Fruit fly (Drosophila melanogaster) whole organism, embryonic: ENCODE results near the gene CG4593.
A peak's percentile ranks its signal among the peaks of the same experiment; 100 is the strongest.

Source experiments
- Ada2b ChIP-seq: fragments of 200-800 bp; sonication (Bioruptor generic); IDR thresholded peaks from 2 replicates; pipeline ENCODE4 v1.3.6; 2022; ENCODE audit warnings: missing biosample characterization, missing genetic modification characterization
- B-H1 ChIP-seq: fragments of 200-800 bp; sonication (Bioruptor generic); IDR thresholded peaks from 3 replicates; pipeline ENCODE4 v1.3.6; 2022; ENCODE audit warnings: missing biosample characterization, missing genetic modification characterization
- CG10366 ChIP-seq: fragments of 200-800 bp; sonication (Bioruptor generic); IDR thresholded peaks from 2 replicates; pipeline ENCODE4 v1.3.6; 2022; ENCODE audit warnings: missing biosample characterization, missing genetic modification characterization
- CG10543 ChIP-seq: fragments of 200-800 bp; sonication (Bioruptor generic); optimal IDR thresholded peaks from 3 replicates; lab custom pipeline; 2017; ENCODE audit warnings: missing biosample characterization, mild to moderate bottlenecking, missing genetic modification characterization, moderate library complexity
- CG10565 ChIP-seq: fragments of 200-800 bp; sonication (Bioruptor generic); optimal IDR thresholded peaks from 3 replicates; lab custom pipeline; 2016; ENCODE audit warnings: missing biosample characterization, mild to moderate bottlenecking, missing genetic modification characterization
- CG10654 ChIP-seq: fragments of 200-800 bp; sonication (Bioruptor generic); optimal IDR thresholded peaks from 2 replicates; lab custom pipeline; 2016; ENCODE audit warnings: missing biosample characterization, missing genetic modification characterization
- CG11085 ChIP-seq: fragments of 200-800 bp; sonication (Bioruptor generic); IDR thresholded peaks from 2 replicates; pipeline ENCODE4 v1.3.6; 2022; ENCODE audit warnings: missing biosample characterization, missing genetic modification characterization
- CG12104 ChIP-seq: fragments of 200-800 bp; sonication (Bioruptor generic); optimal IDR thresholded peaks from 3 replicates; lab custom pipeline; 2016; ENCODE audit warnings: missing biosample characterization, missing genetic modification characterization
- CG12299 ChIP-seq: fragments of 200-800 bp; sonication (Bioruptor generic); optimal IDR thresholded peaks from 2 replicates; lab custom pipeline; 2018; ENCODE audit warnings: missing biosample characterization, mild to moderate bottlenecking, missing genetic modification characterization
- CG12391 ChIP-seq: fragments of 200-800 bp; sonication (Bioruptor generic); optimal IDR thresholded peaks from 3 replicates; lab custom pipeline; 2018; ENCODE audit warnings: missing biosample characterization, mild to moderate bottlenecking, missing genetic modification characterization, moderate library complexity
- CG13287 ChIP-seq: fragments of 200-800 bp; sonication (Bioruptor generic); IDR thresholded peaks from 2 replicates; pipeline ENCODE4 v1.3.6; 2022; ENCODE audit warnings: missing biosample characterization, missing genetic modification characterization; ENCODE audit not compliant: partially characterized antibody
- CG13296 ChIP-seq: fragments of 200-800 bp; sonication (Bioruptor generic); optimal IDR thresholded peaks from 3 replicates; lab custom pipeline; 2018; ENCODE audit warnings: missing biosample characterization, mild to moderate bottlenecking, missing genetic modification characterization
- CG13894 ChIP-seq: fragments of 200-800 bp; sonication (Bioruptor generic); optimal IDR thresholded peaks from 3 replicates; lab custom pipeline; 2018; ENCODE audit warnings: missing biosample characterization, mild to moderate bottlenecking, missing genetic modification characterization, moderate library complexity
- CG14965 ChIP-seq: fragments of 200-800 bp; sonication (Bioruptor generic); optimal IDR thresholded peaks from 2 replicates; lab custom pipeline; 2016; ENCODE audit warnings: missing biosample characterization, missing genetic modification characterization, borderline replicate concordance
- CG17361 ChIP-seq: fragments of 200-800 bp; sonication (Bioruptor generic); IDR thresholded peaks from 3 replicates; pipeline ENCODE4 v1.3.6; 2022; ENCODE audit warnings: missing biosample characterization, missing genetic modification characterization
- CG17612 ChIP-seq: fragments of 200-800 bp; sonication (Bioruptor generic); IDR thresholded peaks from 2 replicates; pipeline ENCODE4 v1.3.6; 2022; ENCODE audit warnings: missing biosample characterization, missing genetic modification characterization
- CG1832 ChIP-seq: fragments of 200-800 bp; sonication (Bioruptor generic); optimal IDR thresholded peaks from 2 replicates; lab custom pipeline; 2017; ENCODE audit warnings: missing biosample characterization, mild to moderate bottlenecking, missing genetic modification characterization, inconsistent platforms
- CG34224 ChIP-seq: fragments of 200-800 bp; sonication (Bioruptor generic); IDR thresholded peaks from 3 replicates; pipeline ENCODE4 v1.3.6; 2022; ENCODE audit warnings: missing biosample characterization, missing genetic modification characterization; ENCODE audit not compliant: partially characterized antibody
- CG3726 ChIP-seq: fragments of 200-800 bp; sonication (Bioruptor generic); IDR thresholded peaks from 3 replicates; pipeline ENCODE4, ENCODE4 v1.3.6; 2022; ENCODE audit warnings: missing biosample characterization, missing genetic modification characterization
- CG4707 ChIP-seq: fragments of 200-800 bp; sonication (Bioruptor generic); optimal IDR thresholded peaks from 2 replicates; lab custom pipeline; 2018; ENCODE audit warnings: missing biosample characterization, mild to moderate bottlenecking, missing genetic modification characterization, moderate library complexity
- CG4730 ChIP-seq: fragments of 200-800 bp; sonication (Bioruptor generic); IDR thresholded peaks from 2 replicates; pipeline ENCODE4 v1.3.6; 2022; ENCODE audit warnings: missing biosample characterization, missing genetic modification characterization
- CG6272 ChIP-seq: fragments of 200-800 bp; sonication (Bioruptor generic); IDR thresholded peaks from 2 replicates; pipeline ENCODE4 v1.3.6; 2022; ENCODE audit warnings: missing biosample characterization, missing genetic modification characterization
- CG6765 ChIP-seq: fragments of 200-800 bp; sonication (Bioruptor generic); optimal IDR thresholded peaks from 3 replicates; lab custom pipeline; 2017; ENCODE audit warnings: missing biosample characterization, mild to moderate bottlenecking, missing genetic modification characterization
- CG6791 ChIP-seq: fragments of 200-800 bp; sonication (Bioruptor generic); IDR thresholded peaks from 3 replicates; pipeline ENCODE4 v1.3.6; 2022; ENCODE audit warnings: missing biosample characterization, missing genetic modification characterization; ENCODE audit not compliant: partially characterized antibody
- CG9609 ChIP-seq: fragments of 200-800 bp; sonication (Bioruptor generic); optimal IDR thresholded peaks from 3 replicates; lab custom pipeline; 2016; ENCODE audit warnings: missing biosample characterization, missing genetic modification characterization
- CG9817 ChIP-seq: fragments of 200-800 bp; sonication (Bioruptor generic); optimal IDR thresholded peaks from 2 replicates; lab custom pipeline; 2018; ENCODE audit warnings: missing biosample characterization, mild to moderate bottlenecking, missing genetic modification characterization, moderate library complexity
- CkIIα-i1 ChIP-seq: fragments of 200-800 bp; sonication (Bioruptor generic); IDR thresholded peaks from 2 replicates; pipeline ENCODE4 v1.3.6; 2022; ENCODE audit warnings: missing biosample characterization, missing genetic modification characterization
- Doc3 ChIP-seq: fragments of 200-800 bp; sonication (Bioruptor generic); IDR thresholded peaks from 3 replicates; pipeline ENCODE4 v1.3.6; 2022; ENCODE audit warnings: missing biosample characterization, missing genetic modification characterization; ENCODE audit not compliant: partially characterized antibody
- Eip74EF ChIP-seq, 2 experiments: fragments of 200-800 bp in 1 of 2; fragments of >200 bp in 1 of 2; sonication (Bioruptor generic) in 1 of 2; optimal IDR thresholded peaks; 2 replicates each; lab custom pipeline; 2017 to 2019; ENCODE audit warnings: missing biosample characterization in 2 of 2, missing genetic modification characterization in 2 of 2, mild to moderate bottlenecking in 1 of 2, moderate library complexity in 1 of 2
- GATAe ChIP-seq: fragments of 200-800 bp; sonication (Bioruptor generic); conservative IDR thresholded peaks from 2 replicates; pipeline ENCODE4 v1.3.6; 2022; ENCODE audit warnings: missing biosample characterization, missing genetic modification characterization
- Hr3 ChIP-seq: fragments of 200-800 bp; sonication (Bioruptor generic); optimal IDR thresholded peaks from 3 replicates; lab custom pipeline; 2016; ENCODE audit warnings: missing biosample characterization, missing genetic modification characterization
- MBD-R2 ChIP-seq: fragments of 200-800 bp; sonication (Bioruptor generic); IDR thresholded peaks from 2 replicates; pipeline ENCODE4 v1.3.6; 2022; ENCODE audit warnings: missing biosample characterization, missing genetic modification characterization
- Optix ChIP-seq: fragments of 200-800 bp; sonication (Bioruptor generic); IDR thresholded peaks from 3 replicates; pipeline ENCODE4 v1.3.6; 2022; ENCODE audit warnings: missing biosample characterization, missing genetic modification characterization
- Ptx1 ChIP-seq: fragments of 200-800 bp; sonication (Bioruptor generic); IDR thresholded peaks from 2 replicates; pipeline ENCODE4 v1.3.6; 2022; ENCODE audit warnings: missing biosample characterization, missing genetic modification characterization
- Scr ChIP-seq: fragments of 200-800 bp; sonication (Bioruptor generic); IDR thresholded peaks from 2 replicates; pipeline ENCODE4 v1.3.6; 2022; ENCODE audit warnings: missing biosample characterization, missing genetic modification characterization; ENCODE audit not compliant: partially characterized antibody
- Sox100B ChIP-seq: fragments of 200-800 bp; sonication (Bioruptor generic); optimal IDR thresholded peaks from 3 replicates; lab custom pipeline; 2018; ENCODE audit warnings: missing biosample characterization, mild to moderate bottlenecking, missing genetic modification characterization
- Taf1 ChIP-seq: fragments of 200-800 bp; sonication (Bioruptor generic); IDR thresholded peaks from 2 replicates; pipeline ENCODE4 v1.3.6; 2022; ENCODE audit warnings: missing biosample characterization, missing genetic modification characterization
- YL-1 ChIP-seq: fragments of 200-800 bp; sonication (Bioruptor generic); optimal IDR thresholded peaks from 3 replicates; lab custom pipeline; 2017; ENCODE audit warnings: missing biosample characterization, mild to moderate bottlenecking, missing genetic modification characterization
- dati ChIP-seq: fragments of 200-800 bp; sonication (Bioruptor generic); IDR thresholded peaks from 2 replicates; pipeline ENCODE4 v1.3.6; 2022; ENCODE audit warnings: missing biosample characterization, missing genetic modification characterization
- gem ChIP-seq: fragments of 200-800 bp; sonication (Bioruptor generic); optimal IDR thresholded peaks from 2 replicates; lab custom pipeline; 2019; ENCODE audit warnings: missing biosample characterization, mild to moderate bottlenecking, missing genetic modification characterization, moderate library complexity
- gsb-n ChIP-seq: fragments of 200-800 bp; sonication (Bioruptor generic); optimal IDR thresholded peaks from 3 replicates; lab custom pipeline; 2018; ENCODE audit warnings: missing biosample characterization, mild to moderate bottlenecking, missing genetic modification characterization
- ham ChIP-seq: fragments of 200-800 bp; sonication (Bioruptor generic); IDR thresholded peaks from 2 replicates; pipeline ENCODE4 v1.3.6; 2022; ENCODE audit warnings: missing biosample characterization, missing genetic modification characterization
- hb ChIP-seq: fragments of 200-800 bp; sonication (Bioruptor generic); IDR thresholded peaks from 3 replicates; pipeline ENCODE4 v1.3.6; 2022; ENCODE audit warnings: missing biosample characterization, missing genetic modification characterization; ENCODE audit not compliant: partially characterized antibody
- ind ChIP-seq: fragments of 200-800 bp; sonication (Bioruptor generic); optimal IDR thresholded peaks from 3 replicates; lab custom pipeline; 2016; ENCODE audit warnings: missing biosample characterization, missing genetic modification characterization
- jumu ChIP-seq: fragments of 200-800 bp; sonication (Bioruptor generic); optimal IDR thresholded peaks from 3 replicates; lab custom pipeline; 2016; ENCODE audit warnings: missing biosample characterization, missing genetic modification characterization
- phol ChIP-seq: fragments of 200-800 bp; sonication (Bioruptor generic); optimal IDR thresholded peaks from 3 replicates; lab custom pipeline; 2018; ENCODE audit warnings: missing biosample characterization, mild to moderate bottlenecking, missing genetic modification characterization, moderate library complexity
- rib ChIP-seq: fragments of 200-800 bp; sonication (Bioruptor generic); IDR thresholded peaks from 2 replicates; pipeline ENCODE4 v1.3.6; 2022; ENCODE audit warnings: missing biosample characterization, missing genetic modification characterization
- salm ChIP-seq: fragments of 200-800 bp; sonication (Bioruptor generic); optimal IDR thresholded peaks from 2 replicates; lab custom pipeline; 2018; ENCODE audit warnings: missing biosample characterization, mild to moderate bottlenecking, missing genetic modification characterization

CG4593 gene

DNA sequence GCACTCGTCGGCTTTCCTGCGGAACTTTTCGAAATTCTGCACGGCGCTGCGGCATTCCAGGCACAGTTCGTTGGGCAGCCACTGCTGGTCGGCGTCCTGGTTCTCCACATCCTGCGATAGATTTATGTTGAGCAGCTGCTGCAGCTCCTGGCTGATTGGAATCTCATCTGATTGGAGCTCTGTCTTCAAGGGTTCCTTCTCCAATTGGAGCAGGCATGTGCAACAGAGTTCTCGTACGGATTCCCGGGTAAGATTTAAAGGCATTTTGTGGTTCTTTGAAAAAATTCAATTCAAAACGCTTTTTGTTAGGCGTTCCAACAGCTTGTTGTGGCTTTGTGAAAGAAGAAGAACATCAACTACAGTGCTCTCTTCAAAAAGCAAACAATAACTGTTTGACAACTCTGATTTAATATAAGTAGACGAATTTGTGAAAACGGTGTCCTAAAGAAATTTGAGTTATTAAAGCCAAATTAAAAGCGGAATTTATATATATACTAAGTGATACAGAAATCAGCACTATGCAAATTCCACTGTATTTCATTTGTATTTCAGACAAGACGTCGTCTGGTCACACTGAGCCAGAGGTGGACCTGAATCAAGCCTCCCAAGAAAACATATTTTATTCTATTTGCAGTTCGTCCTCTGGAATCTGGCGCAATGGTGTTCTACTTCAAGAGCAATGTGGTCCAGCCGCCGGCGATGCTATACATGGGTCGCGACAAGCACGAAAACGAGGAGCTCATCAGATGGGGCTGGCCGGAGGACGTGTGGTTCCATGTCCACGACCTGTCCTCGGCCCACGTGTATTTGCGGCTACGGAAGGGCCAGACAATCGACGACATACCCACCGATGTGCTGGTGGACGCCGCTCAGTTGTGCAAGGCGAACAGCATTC is at the start of gene CG4593, which contains the start of gene CG3032 (continued):
- TF ChIP-seq CG1832 (GFP tag; lab: Kevin White, UChicago): no peak
- no peak for TF ChIP-seq hb (GFP tag; lab: Robert Waterston, UW)
- peak; percentile 27 for TF ChIP-seq YL-1 (GFP tag; lab: Kevin White, UChicago)
- TF ChIP-seq CG34224 (GFP tag; lab: Robert Waterston, UW): no peak
- TF ChIP-seq CG4730 (GFP tag; lab: Robert Waterston, UW): peak; percentile 90
- no peak for TF ChIP-seq CG4707 (GFP tag; lab: Kevin White, UChicago)
- TF ChIP-seq MBD-R2 (GFP tag; lab: Robert Waterston, UW): peak; percentile 95
- TF ChIP-seq CG9609 (GFP tag; lab: Kevin White, UChicago): peak; percentile 74
- TF ChIP-seq CG6272 (GFP tag; lab: Robert Waterston, UW): peak; percentile 87
- TF ChIP-seq Doc3: no peak
- peak; percentile 69 for TF ChIP-seq CG10654
- peak; percentile 44 for TF ChIP-seq CG6765 (GFP tag; lab: Kevin White, UChicago)
- 0 out of 2 replicates have a peak, but pooled peaks have one; percentile 17 for TF ChIP-seq Scr
- TF ChIP-seq ham (GFP tag; lab: Robert Waterston, UW): no peak; the same call in 1 of the 2 replicates
- TF ChIP-seq CkIIα-i1 (GFP tag; lab: Robert Waterston, UW): no peak
- TF ChIP-seq rib (GFP tag; lab: Robert Waterston, UW): peak; percentile 81
- TF ChIP-seq CG13287 (GFP tag; lab: Robert Waterston, UW): peak; percentile 23; the same call in 1 of the 2 replicates
- peak in 1 of 2 experiments; percentile 0 for TF ChIP-seq Eip74EF (GFP tag; optimal IDR thresholded peaks at IDR 0.05; lab: Kevin White, UChicago)
- TF ChIP-seq Ada2b: peak; percentile 88
- TF ChIP-seq Hr3 (GFP tag; lab: Kevin White, UChicago): peak; percentile 77
- TF ChIP-seq gem: peak; percentile 89
- peak; percentile 60 for TF ChIP-seq gsb-n (tag; lab: Kevin White, UChicago)
- peak; percentile 65; the same call in 2 of the 3 replicates for TF ChIP-seq CG3726 (GFP tag; lab: Robert Waterston, UW)
- TF ChIP-seq CG13296 (GFP tag; lab: Kevin White, UChicago): peak; percentile 71
- no peak for TF ChIP-seq CG14965
- peak; percentile 81 for TF ChIP-seq CG9817 (tag; lab: Kevin White, UChicago)
- TF ChIP-seq CG6791 (GFP tag; lab: Robert Waterston, UW): no peak
- TF ChIP-seq CG10366 (GFP tag; lab: Robert Waterston, UW): peak; percentile 92
- peak; percentile 34 for TF ChIP-seq CG12104 (GFP tag; lab: Kevin White, UChicago)
- TF ChIP-seq Optix (GFP tag; lab: Robert Waterston, UW): peak; percentile 68; the same call in 2 of the 3 replicates
- TF ChIP-seq CG10543 (GFP tag; lab: Kevin White, UChicago): peak; percentile 54
- TF ChIP-seq ind (GFP tag; lab: Kevin White, UChicago): peak; percentile 87
- TF ChIP-seq CG10565 (GFP tag; lab: Kevin White, UChicago): no peak
- TF ChIP-seq CG17361 (GFP tag; lab: Robert Waterston, UW): peak; percentile 81
- peak; percentile 47 for TF ChIP-seq Sox100B (GFP tag; lab: Kevin White, UChicago)
- TF ChIP-seq CG12299 (tag; lab: Kevin White, UChicago): peak; percentile 62
- peak; percentile 60 for TF ChIP-seq CG13894
- TF ChIP-seq dati (GFP tag; lab: Robert Waterston, UW): peak; percentile 79
- TF ChIP-seq GATAe (GFP tag; lab: Robert Waterston, UW): peak; percentile 73
- peak; percentile 85 for TF ChIP-seq CG12391
- TF ChIP-seq Taf1: peak; percentile 85
- peak; percentile 92 for TF ChIP-seq CG11085 (GFP tag; lab: Robert Waterston, UW)
- peak; percentile 95 for TF ChIP-seq Ptx1 (GFP tag; lab: Robert Waterston, UW)
- TF ChIP-seq jumu (GFP tag; lab: Kevin White, UChicago): peak; percentile 57
- TF ChIP-seq phol: peak; percentile 78
- TF ChIP-seq CG17612 (GFP tag; lab: Robert Waterston, UW): peak; percentile 28; the same call in 1 of the 2 replicates
- peak; percentile 91 for TF ChIP-seq B-H1
- TF ChIP-seq salm (tag; lab: Kevin White, UChicago): peak; percentile 69
